Fruit fly (Drosophila melanogaster) S2 (cell line): ENCODE measurements around the gene CG15296.

Source experiments
- CG8478 ChIP-seq: fragments of >200 bp; optimal IDR thresholded peaks from 2 replicates; lab custom pipeline; 2018
- CTCF ChIP-seq, 2 experiments: fragments of >200 bp; optimal IDR thresholded peaks; 2 replicates each; lab custom pipeline; 2018

dm6 chrX:10533517-10534284 lies 32.7 kb downstream of the CG15296 start:
- TF ChIP-seq CTCF (optimal IDR thresholded peaks at IDR 0.05; lab: Kevin White, UChicago) (no peak), CG8478 (lab: Kevin White, UChicago) (peak; percentile 80)
